Fruit fly (Drosophila melanogaster) whole organism, wandering third instar larva: ENCODE results near the gene SCAR.

Experiments
- Abd-B ChIP-seq: fragments of >200 bp; optimal IDR thresholded peaks from 2 replicates; lab custom pipeline; 2017; ENCODE audit warnings: missing biosample characterization, missing genetic modification characterization
- CG32264 ChIP-seq: fragments of 200-800 bp; sonication (Bioruptor generic); optimal IDR thresholded peaks from 2 replicates; lab custom pipeline; 2016; ENCODE audit warnings: missing biosample characterization, missing genetic modification characterization
- CrebA ChIP-seq: fragments of 200-800 bp; sonication (Bioruptor generic); optimal IDR thresholded peaks from 2 replicates; lab custom pipeline; 2016; ENCODE audit warnings: missing biosample characterization, mild to moderate bottlenecking, missing genetic modification characterization, borderline replicate concordance
- Dif ChIP-seq: fragments of 200-275, 200-300 bp; sonication (Bioruptor generic); optimal IDR thresholded peaks from 2 replicates; lab custom pipeline; 2018; ENCODE audit warnings: missing biosample characterization, missing genetic modification characterization; ENCODE audit not compliant: partially characterized antibody
- GATAd ChIP-seq: sonication (Bioruptor generic); optimal IDR thresholded peaks from 2 replicates; lab custom pipeline; 2016; ENCODE audit warnings: missing biosample characterization, missing genetic modification characterization
- HLH106 ChIP-seq: fragments of 200-800 bp; optimal IDR thresholded peaks from 3 replicates; lab custom pipeline; 2019; ENCODE audit warnings: missing biosample characterization, mild to moderate bottlenecking, missing genetic modification characterization, moderate library complexity
- Hnf4 ChIP-seq: fragments of 200-800 bp; sonication (Bioruptor generic); optimal IDR thresholded peaks from 2 replicates; lab custom pipeline; 2016; ENCODE audit warnings: missing biosample characterization, mild to moderate bottlenecking, missing genetic modification characterization
- Jra ChIP-seq: sonication (Bioruptor generic); optimal IDR thresholded peaks from 2 replicates; lab custom pipeline; 2016; ENCODE audit warnings: missing biosample characterization, missing genetic modification characterization
- Mio ChIP-seq: sonication (Bioruptor generic); optimal IDR thresholded peaks from 2 replicates; lab custom pipeline; 2016; ENCODE audit warnings: missing biosample characterization, missing genetic modification characterization
- Myc ChIP-seq: fragments of >200 bp; optimal IDR thresholded peaks from 2 replicates; lab custom pipeline; 2017
- Rel ChIP-seq, 2 experiments: fragments of 200-800 bp; sonication (Bioruptor generic) in 1 of 2; optimal IDR thresholded peaks; 2 replicates in 1 of 2; 3 replicates in 1 of 2; lab custom pipeline; 2016 to 2019; ENCODE audit warnings: mild to moderate bottlenecking in 2 of 2, missing biosample characterization in 2 of 2, missing genetic modification characterization in 2 of 2, moderate library complexity in 1 of 2
- Sp1 ChIP-seq: fragments of 200-800 bp; sonication (Bioruptor generic); optimal IDR thresholded peaks from 3 replicates; lab custom pipeline; 2019; ENCODE audit warnings: missing biosample characterization, mild to moderate bottlenecking, missing genetic modification characterization, moderate library complexity
- Vsx2 ChIP-seq: fragments of 200-300, 225-300 bp; sonication (Bioruptor generic); optimal IDR thresholded peaks from 2 replicates; lab custom pipeline; 2018; ENCODE audit warnings: missing biosample characterization, missing genetic modification characterization; ENCODE audit not compliant: partially characterized antibody
- brk ChIP-seq: fragments of 200-800 bp; sonication (Bioruptor generic); optimal IDR thresholded peaks from 2 replicates; lab custom pipeline; 2016; ENCODE audit warnings: missing biosample characterization, mild to moderate bottlenecking, missing genetic modification characterization
- dl ChIP-seq, 2 experiments: fragments of 175-275, 200-275 bp in 1 of 2; fragments of 200-275 bp in 1 of 2; sonication (Bioruptor generic); optimal IDR thresholded peaks; lab custom pipeline; 2018; ENCODE audit warnings: mild to moderate bottlenecking in 2 of 2, missing biosample characterization in 2 of 2, missing genetic modification characterization in 2 of 2, moderate library complexity in 2 of 2; ENCODE audit not compliant: partially characterized antibody in 2 of 2, insufficient read depth in 1 of 2
- dmrt93B ChIP-seq: fragments of 200-800 bp; sonication (Bioruptor generic); optimal IDR thresholded peaks from 2 replicates; lab custom pipeline; 2018; ENCODE audit warnings: missing biosample characterization, mild to moderate bottlenecking, missing genetic modification characterization
- dsf ChIP-seq: sonication (Bioruptor generic); optimal IDR thresholded peaks from 2 replicates; lab custom pipeline; 2016; ENCODE audit warnings: missing biosample characterization, missing genetic modification characterization, borderline replicate concordance
- ey ChIP-seq: fragments of 200-800 bp; sonication (Bioruptor generic); optimal IDR thresholded peaks from 2 replicates; lab custom pipeline; 2016; ENCODE audit warnings: missing biosample characterization, missing genetic modification characterization
- foxo ChIP-seq, 2 experiments: fragments of 200-800 bp; sonication (Bioruptor generic); optimal IDR thresholded peaks; 2 replicates in 1 of 2; 3 replicates in 1 of 2; lab custom pipeline; 2016 to 2017; ENCODE audit warnings: missing biosample characterization in 2 of 2, missing genetic modification characterization in 2 of 2
- fru ChIP-seq: fragments of 200-800 bp; sonication (Bioruptor generic); optimal IDR thresholded peaks from 3 replicates; lab custom pipeline; 2016; ENCODE audit warnings: missing biosample characterization, mild to moderate bottlenecking, missing genetic modification characterization
- h ChIP-seq: fragments of 200-800 bp; sonication (Bioruptor generic); optimal IDR thresholded peaks from 3 replicates; lab custom pipeline; 2016; ENCODE audit warnings: missing biosample characterization, mild to moderate bottlenecking, missing genetic modification characterization
- jim ChIP-seq: fragments of 175-275, 200-325 bp; sonication (Bioruptor generic); optimal IDR thresholded peaks from 2 replicates; lab custom pipeline; 2016; ENCODE audit warnings: missing biosample characterization, mild to moderate bottlenecking, missing genetic modification characterization
- lola ChIP-seq: fragments of >200 bp; optimal IDR thresholded peaks from 2 replicates; lab custom pipeline; 2017; ENCODE audit warnings: missing biosample characterization, missing genetic modification characterization
- rgr ChIP-seq: fragments of 200-800 bp; sonication (Bioruptor generic); optimal IDR thresholded peaks from 3 replicates; lab custom pipeline; 2016; ENCODE audit warnings: missing biosample characterization, mild to moderate bottlenecking, missing genetic modification characterization
- sage ChIP-seq: fragments of 200-800 bp; sonication (Bioruptor generic); optimal IDR thresholded peaks from 2 replicates; lab custom pipeline; 2016; ENCODE audit warnings: missing biosample characterization, mild to moderate bottlenecking, missing genetic modification characterization
- usp ChIP-seq: fragments of >200 bp; optimal IDR thresholded peaks from 2 replicates; lab custom pipeline; 2017; ENCODE audit warnings: missing biosample characterization, missing genetic modification characterization
- woc ChIP-seq: sonication (Bioruptor generic); optimal IDR thresholded peaks from 2 replicates; lab custom pipeline; 2016; ENCODE audit warnings: missing biosample characterization, mild to moderate bottlenecking, missing genetic modification characterization

Gene SCAR

dm6 chr2L:10972224-10972623, 4.3 kb upstream of the SCAR start, which contains the start of gene CG16743 (continued):
- TF ChIP-seq Rel (GFP tag; optimal IDR thresholded peaks at IDR 0.05; lab: Kevin White, UChicago) (no peak), Rel (tag; optimal IDR thresholded peaks at IDR 0.05; lab: Kevin White, UChicago) (no peak), brk (no peak), woc (GFP tag; lab: Kevin White, UChicago) (no peak), dl (GFP tag; optimal IDR thresholded peaks at IDR 0.05; lab: Kevin White, UChicago; ENCODE audit: insufficient read depth in 1 of 2, partially characterized antibody in 2 of 2) (no peak), lola (GFP tag; lab: Kevin White, UChicago) (no peak), GATAd (GFP tag; lab: Kevin White, UChicago) (no peak), h (GFP tag; lab: Kevin White, UChicago) (peak; percentile 79), rgr (GFP tag; lab: Kevin White, UChicago) (peak; percentile 80), jim (GFP tag; lab: Kevin White, UChicago) (no peak)

- no peak for TF ChIP-seq dl (GFP tag; optimal IDR thresholded peaks at IDR 0.05; lab: Kevin White, UChicago; ENCODE audit: insufficient read depth in 1 of 2, partially characterized antibody in 2 of 2)
- TF ChIP-seq usp (GFP tag; lab: Kevin White, UChicago) = no peak
- TF ChIP-seq Dif (GFP tag; lab: Kevin White, UChicago) = no peak
- no peak for TF ChIP-seq woc (GFP tag; lab: Kevin White, UChicago)
- TF ChIP-seq Mio (GFP tag; lab: Kevin White, UChicago) = no peak
- no peak for TF ChIP-seq HLH106
- no peak for TF ChIP-seq GATAd (GFP tag; lab: Kevin White, UChicago)
- TF ChIP-seq Vsx2 (GFP tag; lab: Kevin White, UChicago) = no peak
- no peak for TF ChIP-seq Sp1
- no peak for TF ChIP-seq fru
- TF ChIP-seq Hnf4 = no peak
- TF ChIP-seq lola (GFP tag; lab: Kevin White, UChicago) = no peak
- TF ChIP-seq dmrt93B = no peak
- TF ChIP-seq brk = no peak
- TF ChIP-seq Abd-B = no peak
Observed at dm6 chr2L:10974638-10975037, 1.9 kb upstream of the SCAR start.

dm6 chr2L:10975193-10975592, 1.4 kb upstream of the SCAR start, which contains the start of gene abo:
abo (minus strand) TSS chr2L:10975293.
- no peak for TF ChIP-seq sage
- no peak for TF ChIP-seq ey (GFP tag; lab: Kevin White, UChicago)
- no peak for TF ChIP-seq CG32264 (GFP tag; lab: Kevin White, UChicago)
- no peak for TF ChIP-seq brk
- TF ChIP-seq CrebA (GFP tag; lab: Kevin White, UChicago) = no peak

dm6 chr2L:10976864-10977586, 453 bp downstream of the SCAR start:
- TF ChIP-seq woc (GFP tag; lab: Kevin White, UChicago) (no peak), Dif (GFP tag; lab: Kevin White, UChicago) (no peak), dsf (GFP tag; lab: Kevin White, UChicago) (no peak), dl (GFP tag; optimal IDR thresholded peaks at IDR 0.05; lab: Kevin White, UChicago; ENCODE audit: insufficient read depth in 1 of 2, partially characterized antibody in 2 of 2) (no peak), Jra (GFP tag; lab: Kevin White, UChicago) (no peak)

- TF ChIP-seq foxo (GFP tag; optimal IDR thresholded peaks at IDR 0.05; lab: Kevin White, UChicago) (peak in 1 of 2 experiments; percentile 15), Mio (GFP tag; lab: Kevin White, UChicago) (no peak), jim (GFP tag; lab: Kevin White, UChicago) (no peak), Myc (lab: Kevin White, UChicago) (peak; percentile 29), Jra (GFP tag; lab: Kevin White, UChicago) (no peak), brk (no peak), lola (GFP tag; lab: Kevin White, UChicago) (no peak), Dif (GFP tag; lab: Kevin White, UChicago) (no peak)
Observed at dm6 chr2L:10986138-10986537, 9.6 kb downstream of the SCAR start.
